Worm (Caenorhabditis elegans): ENCODE measurements around the gene sru-20.
"Not testable (repeated sequence)": the region's sequence is repeated elsewhere in the genome, so short reads cannot be mapped to it uniquely, and the experiment has no call there.

DNA sequence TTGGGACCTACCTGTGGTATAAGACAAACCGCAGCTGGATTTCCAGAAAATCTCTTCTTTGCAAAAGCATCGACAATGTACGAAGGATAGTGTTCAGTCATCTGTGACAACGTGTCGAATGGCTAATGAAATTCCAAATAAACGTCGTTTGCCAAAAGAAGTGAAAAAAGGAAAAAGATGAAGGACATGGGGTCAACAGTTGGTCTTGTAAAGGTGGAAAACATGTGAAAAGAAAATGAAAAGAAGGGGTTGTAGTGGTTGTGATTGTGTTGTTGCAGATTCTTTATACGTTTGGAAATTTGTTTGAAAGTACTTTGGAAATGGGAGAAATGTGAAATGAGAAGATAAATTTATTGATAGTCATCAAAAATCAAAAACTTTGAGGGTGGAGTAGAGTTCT lies 10.8 kb upstream of the sru-20 start, which contains the start of gene T04A11.4:
- not testable (repeated sequence) for TF ChIP-seq ceh-82, zag-1, pha-4 (tag; optimal IDR thresholded peaks at IDR 0.05)

Measured in whole organism, L3 larva.